Worm (Caenorhabditis elegans): ENCODE measurements around the gene ZC196.8.

ZC196.8 gene

DNA sequence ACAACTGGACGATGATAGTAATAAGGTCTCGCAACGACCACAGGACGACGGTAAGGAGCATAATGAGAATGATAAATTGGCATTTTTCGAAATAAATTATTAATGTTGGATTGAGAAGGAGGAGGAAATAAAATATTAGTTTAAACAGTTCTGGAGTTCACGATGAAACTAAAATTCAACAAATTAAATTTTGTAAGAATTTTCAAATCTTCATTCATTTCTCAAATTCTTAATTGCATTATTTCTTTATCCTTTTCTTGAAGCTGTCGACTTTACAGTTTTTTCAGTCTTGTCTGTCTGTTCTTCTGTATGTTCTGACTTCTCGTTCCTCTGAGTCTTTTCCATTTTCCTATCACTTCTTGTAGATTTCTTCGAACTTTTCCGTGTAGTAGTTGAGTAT is 35.3 kb downstream of the ZC196.8 start, which contains the start of gene ZC190.7:
Gene ZC190.7 (minus strand): TSS at position 101 of the 400 bp plus-strand sequence.
- TF ChIP-seq hsf-1 (GFP tag; IDR thresholded peaks at IDR 0.05) (no peak), ceh-79 (tag; optimal IDR thresholded peaks at IDR 0.05) (no peak), dpff-1 (tag; optimal IDR thresholded peaks at IDR 0.05) (no peak), ccch-3 (GFP tag; optimal IDR thresholded peaks at IDR 0.05) (no peak), ceh-58 (GFP tag; IDR thresholded peaks at IDR 0.05) (no peak), gei-17 (GFP tag; optimal IDR thresholded peaks at IDR 0.05) (no peak), let-607 (tag; optimal IDR thresholded peaks at IDR 0.05) (no peak), mes-4 (tag; optimal IDR thresholded peaks at IDR 0.05) (no peak), T26A5.8 (tag; optimal IDR thresholded peaks at IDR 0.05) (no peak), tlf-1 (GFP tag; optimal IDR thresholded peaks at IDR 0.05) (no peak), ztf-3 (GFP tag; optimal IDR thresholded peaks at IDR 0.05) (no peak), ets-4 (GFP tag; optimal IDR thresholded peaks at IDR 0.05) (no peak), Y53F4B.3 (GFP tag; IDR thresholded peaks at IDR 0.05) (no peak), C17E4.6 (GFP tag; IDR thresholded peaks at IDR 0.05) (no peak), ztf-26 (tag; optimal IDR thresholded peaks at IDR 0.05) (no peak), madf-8 (GFP tag; conservative IDR thresholded peaks at IDR 0.05) (no peak), lin-26 (GFP tag; IDR thresholded peaks at IDR 0.05) (no peak), mel-28 (tag; optimal IDR thresholded peaks at IDR 0.05; ENCODE audit: borderline replicate concordance) (no peak)

DNA sequence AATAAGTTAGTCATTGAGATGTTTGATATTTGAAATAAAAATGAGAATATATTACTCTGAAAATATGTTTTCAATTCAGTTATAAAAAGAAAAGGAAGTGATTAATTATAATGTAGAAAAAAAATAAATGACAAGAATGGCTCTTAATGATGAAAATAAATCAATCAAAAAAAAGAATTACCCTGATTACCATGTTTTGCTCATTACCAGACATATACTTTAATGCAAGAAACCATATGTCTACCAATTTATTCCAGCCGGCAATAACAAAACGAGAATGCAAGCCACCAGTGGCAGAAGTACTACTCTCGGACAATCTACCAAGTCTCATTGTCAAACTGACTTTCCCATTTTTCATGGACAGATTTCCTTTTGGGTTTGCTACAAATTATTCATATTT is 38.3 kb downstream of the ZC196.8 start:
- TF ChIP-seq lin-54 (GFP tag; optimal IDR thresholded peaks at IDR 0.05): no peak
- TF ChIP-seq sdz-38 (tag; optimal IDR thresholded peaks at IDR 0.05): no peak
- no peak for TF ChIP-seq mel-28 (tag; optimal IDR thresholded peaks at IDR 0.05; ENCODE audit: borderline replicate concordance)

DNA sequence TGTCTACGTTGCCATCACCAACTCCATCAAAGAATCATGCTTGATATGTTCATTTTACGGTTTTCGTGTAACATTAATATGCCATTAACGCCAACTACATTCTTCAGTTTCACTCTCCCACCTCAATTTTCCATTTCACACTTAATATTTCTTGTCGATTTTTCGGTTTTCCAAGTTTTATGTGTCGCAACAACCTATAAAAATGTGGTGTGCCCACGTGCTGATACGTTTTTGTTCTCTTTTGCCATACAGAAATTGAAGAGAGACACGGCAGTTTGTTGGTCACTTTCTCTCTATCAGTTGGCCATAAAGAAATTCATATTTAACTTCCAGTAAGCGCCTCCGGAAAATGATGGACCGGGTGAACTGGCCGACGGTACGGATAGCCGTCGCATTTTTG is 39.3 kb downstream of the ZC196.8 start, which contains the start of gene cln-3.3:
Gene cln-3.3 (plus strand): TSS at position 334 of the 400 bp plus-strand sequence.
- TF ChIP-seq gei-17 (GFP tag; optimal IDR thresholded peaks at IDR 0.05): no peak
- TF ChIP-seq nhr-80 (tag; optimal IDR thresholded peaks at IDR 0.05): peak; percentile 44

DNA sequence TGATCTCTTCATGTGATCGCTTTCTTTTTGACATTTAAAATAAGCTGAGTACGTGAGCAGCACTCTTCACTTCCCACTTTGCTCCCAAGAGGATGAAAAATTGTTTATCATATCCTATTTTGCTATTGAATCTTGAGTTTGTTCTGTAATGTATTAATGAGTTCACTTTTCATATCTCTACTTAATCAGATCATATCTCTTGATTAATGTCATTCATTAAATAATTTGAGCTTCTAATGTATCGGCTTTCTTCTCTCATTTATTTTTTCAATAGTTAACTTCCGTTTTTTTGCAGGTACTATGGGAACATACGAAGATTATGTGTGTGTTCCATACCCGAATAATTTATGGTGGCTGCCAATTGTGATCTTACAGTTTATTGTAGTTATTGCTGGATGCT is 41.0 kb downstream of the ZC196.8 start, which contains the start of gene ZC190.2:
Gene ZC190.2 (plus strand): TSS at position 301 of the 400 bp plus-strand sequence.
- TF ChIP-seq aptf-2 (GFP tag; conservative IDR thresholded peaks at IDR 0.05): no peak
- TF ChIP-seq ztf-28 (GFP tag; IDR thresholded peaks at IDR 0.05): no peak
- no peak for TF ChIP-seq snpc-4 (GFP tag; optimal IDR thresholded peaks at IDR 0.05)
- TF ChIP-seq snpc-4 (tag; optimal IDR thresholded peaks at IDR 0.05): no peak
- no peak for TF ChIP-seq F52B5.7 (tag; optimal IDR thresholded peaks at IDR 0.05)
- no peak for TF ChIP-seq lsl-1 (GFP tag; optimal IDR thresholded peaks at IDR 0.05)
- TF ChIP-seq Y56A3A.18 (GFP tag; IDR thresholded peaks at IDR 0.05): no peak
- no peak for TF ChIP-seq ceh-27 (GFP tag; optimal IDR thresholded peaks at IDR 0.05)
- no peak for TF ChIP-seq attf-3 (GFP tag; conservative IDR thresholded peaks at IDR 0.05)
- TF ChIP-seq T26A5.8 (tag; optimal IDR thresholded peaks at IDR 0.05): no peak
- no peak for TF ChIP-seq dpff-1 (tag; optimal IDR thresholded peaks at IDR 0.05)
- no peak for TF ChIP-seq B0035.1 (tag; optimal IDR thresholded peaks at IDR 0.05)

DNA sequence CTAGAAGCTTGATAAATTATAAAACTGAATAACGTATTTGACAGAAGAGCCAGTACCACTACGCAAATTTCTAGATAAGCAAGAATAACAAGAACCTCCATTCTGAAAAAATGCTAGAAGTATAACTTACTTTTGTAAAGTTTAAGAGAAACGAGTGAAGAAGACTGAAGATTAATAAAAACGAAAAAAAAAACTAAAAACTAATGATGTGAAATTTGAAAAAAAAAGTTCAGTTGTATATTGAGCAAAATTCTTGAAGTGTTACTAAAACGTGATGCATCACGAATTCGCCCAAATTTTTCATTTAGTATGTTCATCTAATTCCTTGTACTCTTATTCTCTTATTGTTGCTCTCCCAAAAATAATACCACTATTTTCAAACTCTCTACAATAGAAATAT is 44.9 kb downstream of the ZC196.8 start, which contains the start of gene ZC190.6:
Gene ZC190.6 (minus strand): TSS at position 101 of the 400 bp plus-strand sequence.
- no peak for TF ChIP-seq F39B2.1 (GFP tag; IDR thresholded peaks at IDR 0.05)
- TF ChIP-seq B0035.1 (tag; optimal IDR thresholded peaks at IDR 0.05): no peak
- no peak for TF ChIP-seq Y53G8AR.9 (GFP tag; conservative IDR thresholded peaks at IDR 0.05)
